Fruit fly (Drosophila melanogaster) whole organism: ENCODE measurements around the gene CG32687.

ENCODE experiments used
- EcR ChIP-seq, 2 experiments: fragments of >200 bp; optimal IDR thresholded peaks; 2 replicates each; lab custom pipeline; 2017; ENCODE audit warnings: missing biosample characterization in 2 of 2, missing genetic modification characterization in 2 of 2, missing genetic modification reagents in 2 of 2
- pan ChIP-seq: fragments of >200 bp; optimal IDR thresholded peaks from 2 replicates; lab custom pipeline; 2017
- psq ChIP-seq: fragments of >200 bp; optimal IDR thresholded peaks from 2 replicates; lab custom pipeline; 2017
- usp ChIP-seq: fragments of >200 bp; optimal IDR thresholded peaks from 2 replicates; lab custom pipeline; 2017; ENCODE audit warnings: missing biosample characterization, missing genetic modification characterization, mixed read lengths

DNA sequence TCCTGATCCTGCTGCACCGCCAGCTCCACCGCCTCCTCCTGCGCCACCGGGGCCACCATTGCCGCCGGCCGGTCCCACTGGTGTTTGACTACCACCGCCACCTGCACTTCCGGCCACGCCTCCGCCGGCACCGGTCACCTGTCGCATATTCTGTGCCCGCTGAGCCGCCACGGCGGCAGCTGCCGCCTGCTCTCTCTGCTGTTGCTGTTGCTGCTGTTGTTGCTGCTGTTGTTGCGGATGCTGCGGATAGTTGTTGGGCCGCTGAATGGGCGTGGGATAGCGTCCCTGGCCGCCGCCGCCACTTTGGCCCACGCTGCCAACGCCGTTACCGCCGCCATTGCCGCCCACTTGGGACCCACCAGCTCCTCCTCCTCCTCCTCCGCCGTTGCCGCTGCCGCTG lies 22.5 kb downstream of the CG32687 start:
- TF ChIP-seq psq: no peak
- TF ChIP-seq usp: no peak
- no peak for TF ChIP-seq EcR (GFP tag; optimal IDR thresholded peaks at IDR 0.05; lab: Kevin White, UChicago)
- no peak for TF ChIP-seq pan
